Worm (Caenorhabditis elegans) whole organism, young adult: ENCODE data around the gene snf-7.

Source experiments
- B0019.2 ChIP-seq: fragments of 200-800 bp; sonication (Bioruptor generic); conservative IDR thresholded peaks from 2 replicates; pipeline ENCODE4 v1.3.6; 2022; ENCODE audit warnings: missing genetic modification reagents, missing genetic modification characterization, missing compliant biosample characterization
- C17E4.6 ChIP-seq: fragments of 200-800 bp; sonication (Bioruptor generic); IDR thresholded peaks from 2 replicates; pipeline ENCODE4 v1.3.6; 2022; ENCODE audit warnings: missing genetic modification reagents, missing genetic modification characterization, missing compliant biosample characterization
- F10E7.11 ChIP-seq: sonication (generic microtip); optimal IDR thresholded peaks from 2 replicates; lab custom pipeline; 2017; ENCODE audit warnings: mild to moderate bottlenecking, missing genetic modification characterization, moderate library complexity, missing compliant biosample characterization
- F49E8.2 ChIP-seq: sonication (generic microtip); optimal IDR thresholded peaks from 3 replicates; lab custom pipeline; 2017; ENCODE audit warnings: missing genetic modification characterization, mild to moderate bottlenecking, missing compliant biosample characterization, antibody characterized with exemption, moderate library complexity; ENCODE audit not compliant: insufficient read depth
- F57C9.4 ChIP-seq: sonication (generic microtip); optimal IDR thresholded peaks from 2 replicates; lab custom pipeline; 2017; ENCODE audit warnings: mild to moderate bottlenecking, missing genetic modification characterization, missing compliant biosample characterization
- K11D2.4 ChIP-seq: fragments of 200-800 bp; sonication (Bioruptor generic); IDR thresholded peaks from 2 replicates; pipeline ENCODE4 v1.3.6; 2022; ENCODE audit warnings: missing genetic modification reagents, missing genetic modification characterization, missing compliant biosample characterization
- K12H6.12 ChIP-seq: fragments of 200-800 bp; sonication (Bioruptor generic); optimal IDR thresholded peaks from 2 replicates; lab custom pipeline; 2018; ENCODE audit warnings: mild to moderate bottlenecking, missing genetic modification characterization, missing compliant biosample characterization
- T26A5.8 ChIP-seq: sonication (generic microtip); optimal IDR thresholded peaks from 2 replicates; lab custom pipeline; 2016; ENCODE audit warnings: missing genetic modification characterization, missing compliant biosample characterization
- Y53F4B.3 ChIP-seq: fragments of 200-800 bp; sonication (Bioruptor generic); IDR thresholded peaks from 2 replicates; pipeline ENCODE4 v1.3.6; 2022; ENCODE audit warnings: missing genetic modification reagents, missing genetic modification characterization, missing compliant biosample characterization
- Y56A3A.18 ChIP-seq: fragments of 200-800 bp; sonication (Bioruptor generic); IDR thresholded peaks from 2 replicates; pipeline ENCODE4 v1.3.6; 2022; ENCODE audit warnings: missing genetic modification reagents, missing genetic modification characterization, missing compliant biosample characterization
- Y79H2A.3 ChIP-seq: fragments of 200-800 bp; sonication (Bioruptor generic); conservative IDR thresholded peaks from 2 replicates; pipeline ENCODE4 v1.3.6; 2022; ENCODE audit warnings: missing genetic modification reagents, missing genetic modification characterization, missing compliant biosample characterization
- akir-1 ChIP-seq: fragments of 200-800 bp; sonication (Bioruptor generic); optimal IDR thresholded peaks from 2 replicates; lab custom pipeline; 2018; ENCODE audit warnings: mild to moderate bottlenecking, missing genetic modification characterization, moderate library complexity, missing compliant biosample characterization
- aptf-2 ChIP-seq: fragments of 200-800 bp; sonication (Bioruptor generic); conservative IDR thresholded peaks from 2 replicates; pipeline ENCODE4 v1.3.6; 2022; ENCODE audit warnings: missing genetic modification reagents, missing genetic modification characterization, missing compliant biosample characterization
- athp-1 ChIP-seq: sonication (generic microtip); optimal IDR thresholded peaks from 2 replicates; lab custom pipeline; 2017; ENCODE audit warnings: mild to moderate bottlenecking, missing genetic modification characterization, missing compliant biosample characterization
- cebp-2 ChIP-seq: fragments of 200-800 bp; sonication (Bioruptor generic); IDR thresholded peaks from 2 replicates; pipeline ENCODE4 v1.3.6; 2022; ENCODE audit warnings: missing genetic modification characterization, missing compliant biosample characterization
- ceh-27 ChIP-seq: fragments of 200-800 bp; sonication (Bioruptor generic); optimal IDR thresholded peaks from 2 replicates; lab custom pipeline; 2018; ENCODE audit warnings: mild to moderate bottlenecking, missing genetic modification characterization, moderate library complexity, missing compliant biosample characterization
- ceh-40 ChIP-seq: fragments of 200-800 bp; sonication (Bioruptor generic); IDR thresholded peaks from 2 replicates; pipeline ENCODE4 v1.3.6; 2022; ENCODE audit warnings: missing genetic modification characterization, missing compliant biosample characterization
- ceh-79 ChIP-seq: sonication (generic microtip); optimal IDR thresholded peaks from 2 replicates; lab custom pipeline; 2017; ENCODE audit warnings: mild to moderate bottlenecking, missing genetic modification characterization, missing compliant biosample characterization
- ceh-91 ChIP-seq: fragments of 200-800 bp; sonication (Bioruptor generic); IDR thresholded peaks from 2 replicates; pipeline ENCODE4 v1.3.6; 2022; ENCODE audit warnings: missing genetic modification reagents, missing genetic modification characterization, missing compliant biosample characterization
- efl-1 ChIP-seq: fragments of 150-350 bp; optimal IDR thresholded peaks from 2 replicates; lab custom pipeline; 2014; ENCODE audit warnings: missing biosample characterization, missing genetic modification reagents, missing genetic modification characterization
- egl-18 ChIP-seq: fragments of 200-800 bp; sonication (Bioruptor generic); IDR thresholded peaks from 2 replicates; pipeline ENCODE4 v1.3.6; 2022; ENCODE audit warnings: missing genetic modification reagents, missing genetic modification characterization, missing compliant biosample characterization
- egl-44 ChIP-seq: fragments of 200-800 bp; sonication (Bioruptor generic); IDR thresholded peaks from 2 replicates; pipeline ENCODE4 v1.3.6; 2022; ENCODE audit warnings: missing genetic modification reagents, missing genetic modification characterization, missing compliant biosample characterization
- egrh-3 ChIP-seq: fragments of 200-800 bp; sonication (Bioruptor generic); IDR thresholded peaks from 2 replicates; pipeline ENCODE4 v1.3.6; 2022; ENCODE audit warnings: missing genetic modification reagents, missing genetic modification characterization, missing compliant biosample characterization
- ekl-4 ChIP-seq: fragments of 200-800 bp; sonication (Bioruptor generic); IDR thresholded peaks from 2 replicates; pipeline ENCODE4 v1.3.6; 2022; ENCODE audit warnings: missing genetic modification reagents, missing genetic modification characterization, missing compliant biosample characterization
- ets-4 ChIP-seq: fragments of 200-800 bp; sonication (Bioruptor generic); optimal IDR thresholded peaks from 2 replicates; lab custom pipeline; 2018; ENCODE audit warnings: mild to moderate bottlenecking, missing genetic modification characterization, missing compliant biosample characterization
- him-1 ChIP-seq: sonication (generic microtip); optimal IDR thresholded peaks from 2 replicates; lab custom pipeline; 2016; ENCODE audit warnings: missing genotype, missing genetic modification reagents, missing genetic modification characterization, missing compliant biosample characterization
- hlh-26 ChIP-seq: fragments of 200-800 bp; sonication (Bioruptor generic); conservative IDR thresholded peaks from 2 replicates; pipeline ENCODE4 v1.3.6; 2022; ENCODE audit warnings: missing genetic modification reagents, missing genetic modification characterization, missing compliant biosample characterization
- hmg-20 ChIP-seq: fragments of 200-800 bp; sonication (Bioruptor generic); IDR thresholded peaks from 2 replicates; pipeline ENCODE4 v1.3.6; 2022; ENCODE audit warnings: missing genetic modification reagents, missing genetic modification characterization, missing compliant biosample characterization
- hsf-1 ChIP-seq: fragments of 200-800 bp; sonication (Bioruptor generic); IDR thresholded peaks from 2 replicates; pipeline ENCODE4 v1.3.6; 2022; ENCODE audit warnings: missing genetic modification reagents, missing genetic modification characterization, missing compliant biosample characterization
- lin-54 ChIP-seq: fragments of 200-800 bp; sonication (Bioruptor generic); optimal IDR thresholded peaks from 2 replicates; lab custom pipeline; 2018; ENCODE audit warnings: mild to moderate bottlenecking, missing genetic modification characterization, missing compliant biosample characterization
- lir-1 ChIP-seq: fragments of 200-800 bp; sonication (Bioruptor generic); conservative IDR thresholded peaks from 2 replicates; pipeline ENCODE4 v1.3.6; 2022; ENCODE audit warnings: missing genetic modification reagents, missing genetic modification characterization, missing compliant biosample characterization
- lsl-1 ChIP-seq: fragments of 200-800 bp; sonication (Bioruptor generic); optimal IDR thresholded peaks from 2 replicates; lab custom pipeline; 2018; ENCODE audit warnings: mild to moderate bottlenecking, missing genetic modification characterization, moderate library complexity, missing compliant biosample characterization
- mel-28 ChIP-seq: sonication (generic microtip); optimal IDR thresholded peaks from 2 replicates; lab custom pipeline; 2016; ENCODE audit warnings: borderline replicate concordance, mild to moderate bottlenecking, missing genetic modification characterization, missing compliant biosample characterization
- nfya-1 ChIP-seq: sonication (generic microtip); optimal IDR thresholded peaks from 2 replicates; lab custom pipeline; 2017; ENCODE audit warnings: antibody characterized with exemption, missing compliant biosample characterization, missing genetic modification characterization, borderline replicate concordance; ENCODE audit not compliant: insufficient read depth
- nhr-90 ChIP-seq: sonication (generic microtip); optimal IDR thresholded peaks from 2 replicates; lab custom pipeline; 2016; ENCODE audit warnings: missing genotype, mild to moderate bottlenecking, missing genetic modification characterization, missing compliant biosample characterization
- pha-4 ChIP-seq: fragments of 150-350 bp; sonication (generic microtip); optimal IDR thresholded peaks from 2 replicates; lab custom pipeline; 2014; ENCODE audit warnings: missing biosample characterization, missing genetic modification reagents, missing genetic modification characterization
- rcor-1 ChIP-seq: fragments of 200-800 bp; sonication (Bioruptor generic); IDR thresholded peaks from 2 replicates; pipeline ENCODE4 v1.3.6; 2022; ENCODE audit warnings: missing genetic modification reagents, missing genetic modification characterization, missing compliant biosample characterization
- rec-8 ChIP-seq, 2 experiments: sonication (generic microtip); optimal IDR thresholded peaks; 2 replicates each; lab custom pipeline; 2016; ENCODE audit warnings: mild to moderate bottlenecking in 2 of 2, missing genetic modification characterization in 2 of 2, missing genetic modification reagents in 2 of 2, missing genotype in 2 of 2, missing biosample characterization in 1 of 2, missing compliant biosample characterization in 1 of 2, moderate library complexity in 1 of 2
- snpc-4 ChIP-seq, 5 experiments: fragments of 150-350 bp in 1 of 5; sonication (generic microtip) in 4 of 5; optimal IDR thresholded peaks; 2 replicates each; lab custom pipeline; 2014 to 2018; ENCODE audit warnings: missing genetic modification characterization in 5 of 5, missing biosample characterization in 3 of 5, antibody characterized with exemption in 2 of 5, mild to moderate bottlenecking in 2 of 5, missing compliant biosample characterization in 2 of 5, missing genotype in 2 of 5, moderate library complexity in 2 of 5, missing genetic modification reagents in 1 of 5
- tbx-9 ChIP-seq: sonication (generic microtip); optimal IDR thresholded peaks from 2 replicates; lab custom pipeline; 2016; ENCODE audit warnings: borderline replicate concordance, missing genetic modification characterization, inconsistent platforms, missing compliant biosample characterization
- unc-62 ChIP-seq: fragments of 150-350 bp; optimal IDR thresholded peaks from 2 replicates; lab custom pipeline; 2014; ENCODE audit warnings: missing biosample characterization, missing genetic modification reagents, missing genetic modification characterization
- xnd-1 ChIP-seq: sonication (generic microtip); optimal IDR thresholded peaks from 2 replicates; lab custom pipeline; 2016; ENCODE audit warnings: missing genotype, missing genetic modification reagents, missing genetic modification characterization, missing compliant biosample characterization
- zfh-2 ChIP-seq: fragments of 200-800 bp; sonication (Bioruptor generic); conservative IDR thresholded peaks from 2 replicates; pipeline ENCODE4 v1.3.6; 2022; ENCODE audit warnings: missing genetic modification reagents, missing genetic modification characterization, missing compliant biosample characterization
- zim-3 ChIP-seq: sonication (generic microtip); optimal IDR thresholded peaks from 2 replicates; lab custom pipeline; 2017; ENCODE audit warnings: mild to moderate bottlenecking, missing genetic modification characterization, moderate library complexity, missing compliant biosample characterization
- ztf-25 ChIP-seq: fragments of 200-800 bp; sonication (Bioruptor generic); IDR thresholded peaks from 2 replicates; pipeline ENCODE4 v1.3.6; 2022; ENCODE audit warnings: missing genetic modification reagents, missing genetic modification characterization, missing compliant biosample characterization
- ztf-26 ChIP-seq: sonication (generic microtip); optimal IDR thresholded peaks from 2 replicates; lab custom pipeline; 2017; ENCODE audit warnings: missing genetic modification characterization, missing compliant biosample characterization

snf-7 gene

DNA sequence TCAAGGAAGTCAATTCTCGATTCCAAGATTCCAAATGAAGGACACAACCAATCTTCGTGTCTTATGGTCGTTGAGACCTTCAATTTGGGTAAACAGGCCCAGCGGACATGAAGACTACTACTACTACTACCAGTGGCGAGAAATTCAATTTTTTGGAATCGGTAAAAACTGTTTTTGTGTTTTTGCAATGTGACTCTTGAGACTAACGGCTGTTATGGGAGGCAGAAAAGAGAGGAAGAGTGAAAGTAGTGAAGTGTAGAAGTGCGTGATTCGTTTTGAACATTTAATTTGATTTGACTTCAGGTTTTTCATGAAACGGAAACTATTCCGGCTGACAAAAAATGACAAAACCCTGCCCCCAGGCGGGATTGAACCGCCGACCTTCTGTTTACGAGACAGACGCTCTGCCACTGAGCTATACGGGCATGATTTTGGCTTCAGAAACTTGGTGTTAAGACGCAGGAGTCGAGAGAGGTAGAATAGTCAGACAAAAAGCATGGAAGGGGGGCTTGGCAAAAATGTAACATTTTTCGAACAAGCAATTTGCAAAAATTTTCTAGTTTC lies 10.6 kb downstream of the snf-7 start (continued):
- TF ChIP-seq C17E4.6 (GFP tag; lab: Robert Waterston, UW) (no peak), F57C9.4 (tag; lab: Kevin White, UChicago) (no peak), K11D2.4 (GFP tag; lab: Robert Waterston, UW) (0 out of 2 replicates have a peak, but pooled peaks have one; percentile 35), ekl-4 (GFP tag; lab: Robert Waterston, UW) (0 out of 2 replicates have a peak, but pooled peaks have one; percentile 24), rcor-1 (GFP tag; lab: Robert Waterston, UW) (peak; percentile 33; the same call in 1 of the 2 replicates), hsf-1 (GFP tag; lab: Robert Waterston, UW) (no peak), ztf-26 (tag; lab: Kevin White, UChicago) (peak; percentile 50), aptf-2 (no peak), F49E8.2 (tag; lab: Kevin White, UChicago) (no peak), snpc-4 (GFP tag; optimal IDR thresholded peaks at IDR 0.05; lab: Kevin White, UChicago) (peak; percentile 41), snpc-4 (tag; optimal IDR thresholded peaks at IDR 0.05; lab: Kevin White, UChicago) (peak in 2 of 4 experiments; percentile 32 to 48), nhr-90 (peak; percentile 66), F10E7.11 (tag; lab: Kevin White, UChicago) (peak; percentile 46), ceh-79 (tag; lab: Kevin White, UChicago) (no peak), tbx-9 (tag; lab: Kevin White, UChicago) (no peak), lir-1 (GFP tag; lab: Robert Waterston, UW) (0 out of 2 replicates have a peak, but pooled peaks have one; percentile 53), ceh-91 (GFP tag; lab: Robert Waterston, UW) (no peak), egrh-3 (GFP tag; lab: Robert Waterston, UW) (peak; percentile 44; the same call in 1 of the 2 replicates), egl-44 (GFP tag; lab: Robert Waterston, UW) (no peak), him-1 (tag; lab: Kevin White, UChicago) (peak; percentile 69), rec-8 (tag; optimal IDR thresholded peaks at IDR 0.05; lab: Kevin White, UChicago) (peak; percentile 12 to 37), ets-4 (no peak), mel-28 (tag; lab: Kevin White, UChicago) (no peak), xnd-1 (tag; lab: Kevin White, UChicago) (no peak), Y56A3A.18 (no peak), lsl-1 (peak; percentile 23), Y53F4B.3 (GFP tag; lab: Robert Waterston, UW) (no peak), pha-4 (tag; lab: Kevin White, UChicago) (no peak), egl-18 (GFP tag; lab: Robert Waterston, UW) (no peak), ztf-25 (GFP tag; lab: Robert Waterston, UW) (0 out of 2 replicates have a peak, but pooled peaks have one; percentile 54), B0019.2 (no peak), athp-1 (peak; percentile 37), akir-1 (GFP tag; lab: Kevin White, UChicago) (no peak), lin-54 (peak; percentile 27), zim-3 (tag; lab: Kevin White, UChicago) (no peak), cebp-2 (GFP tag; lab: Robert Waterston, UW) (no peak), T26A5.8 (tag; lab: Kevin White, UChicago) (no peak), ceh-27 (GFP tag; lab: Kevin White, UChicago) (peak; percentile 9), unc-62 (GFP tag; lab: Kevin White, UChicago) (no peak), ceh-40 (GFP tag; lab: Robert Waterston, UW) (0 out of 2 replicates have a peak, but pooled peaks have one; percentile 42), nfya-1 (tag; lab: Kevin White, UChicago) (no peak), Y79H2A.3 (GFP tag; lab: Robert Waterston, UW) (no peak), efl-1 (GFP tag; lab: Kevin White, UChicago) (no peak), zfh-2 (GFP tag; lab: Robert Waterston, UW) (no peak), hmg-20 (GFP tag; lab: Robert Waterston, UW) (no peak), K12H6.12 (tag; lab: Kevin White, UChicago) (no peak), hlh-26 (GFP tag; lab: Robert Waterston, UW) (no peak)
